Fruit fly (Drosophila melanogaster) whole organism, embryonic: ENCODE results near the gene CG31548.
A peak's percentile ranks its signal among the peaks of the same experiment; 100 is the strongest.

Experiments
- CG1024 ChIP-seq: fragments of 200-800 bp; sonication (Bioruptor generic); IDR thresholded peaks from 2 replicates; pipeline ENCODE4 v1.3.6; 2022; ENCODE audit warnings: missing biosample characterization, missing genetic modification characterization
- CG10431 ChIP-seq: fragments of 200-800 bp; sonication (Bioruptor generic); optimal IDR thresholded peaks from 3 replicates; lab custom pipeline; 2018; ENCODE audit warnings: missing biosample characterization, mild to moderate bottlenecking, missing genetic modification characterization
- CG11560 ChIP-seq: fragments of 200-800 bp; sonication (Bioruptor generic); IDR thresholded peaks from 3 replicates; pipeline ENCODE4 v1.3.6; 2022; ENCODE audit warnings: missing biosample characterization, missing genetic modification characterization
- CG12942 ChIP-seq: fragments of 200-800 bp; sonication (Bioruptor generic); optimal IDR thresholded peaks from 3 replicates; lab custom pipeline; 2016; ENCODE audit warnings: missing biosample characterization, missing genetic modification characterization
- CG13123 ChIP-seq: fragments of 200-800 bp; sonication (Bioruptor generic); optimal IDR thresholded peaks from 2 replicates; lab custom pipeline; 2016; ENCODE audit warnings: missing biosample characterization, missing genetic modification characterization
- CG13424 ChIP-seq: fragments of 200-800 bp; sonication (Bioruptor generic); optimal IDR thresholded peaks from 2 replicates; lab custom pipeline; 2019; ENCODE audit warnings: missing biosample characterization, mild to moderate bottlenecking, missing genetic modification characterization, moderate library complexity
- CG32767 ChIP-seq: fragments of 200-800 bp; sonication (Bioruptor generic); IDR thresholded peaks from 2 replicates; pipeline ENCODE4 v1.3.6; 2022; ENCODE audit warnings: missing biosample characterization, missing genetic modification characterization
- CG33213 ChIP-seq: fragments of 200-800 bp; sonication (Bioruptor generic); optimal IDR thresholded peaks from 3 replicates; lab custom pipeline; 2016; ENCODE audit warnings: missing biosample characterization, missing genetic modification characterization
- CG33557 ChIP-seq: fragments of 200-800 bp; sonication (Bioruptor generic); optimal IDR thresholded peaks from 2 replicates; lab custom pipeline; 2019; ENCODE audit warnings: missing biosample characterization, mild to moderate bottlenecking, missing genetic modification characterization, moderate library complexity
- CG3838 ChIP-seq: fragments of 200-800 bp; sonication (Bioruptor generic); optimal IDR thresholded peaks from 3 replicates; lab custom pipeline; 2016; ENCODE audit warnings: missing biosample characterization, missing genetic modification characterization
- CG4328 ChIP-seq: fragments of 200-800 bp; sonication (Bioruptor generic); optimal IDR thresholded peaks from 3 replicates; lab custom pipeline; 2017; ENCODE audit warnings: missing biosample characterization, missing genetic modification reagents, missing genetic modification characterization
- CG4424 ChIP-seq: fragments of 200-800 bp; sonication (Bioruptor generic); optimal IDR thresholded peaks from 3 replicates; lab custom pipeline; 2016; ENCODE audit warnings: missing biosample characterization, missing genetic modification characterization
- CG4854 ChIP-seq: fragments of 200-800 bp; sonication (Bioruptor generic); optimal IDR thresholded peaks from 2 replicates; lab custom pipeline; 2016; ENCODE audit warnings: missing biosample characterization, missing genetic modification characterization, inconsistent platforms
- CG5953 ChIP-seq: fragments of 200-800 bp; sonication (Bioruptor generic); IDR thresholded peaks from 2 replicates; pipeline ENCODE4 v1.3.6; 2022; ENCODE audit warnings: missing biosample characterization, missing genetic modification characterization
- CG6854 ChIP-seq: fragments of 200-800 bp; sonication (Bioruptor generic); optimal IDR thresholded peaks from 3 replicates; lab custom pipeline; 2017; ENCODE audit warnings: missing biosample characterization, mild to moderate bottlenecking, missing genetic modification characterization
- CG7357 ChIP-seq: fragments of 200-800 bp; sonication (Bioruptor generic); IDR thresholded peaks from 3 replicates; pipeline ENCODE4 v1.3.6; 2022; ENCODE audit warnings: missing biosample characterization, missing genetic modification characterization
- CG9215 ChIP-seq: fragments of 200-800 bp; sonication (Bioruptor generic); IDR thresholded peaks from 2 replicates; pipeline ENCODE4 v1.3.6; 2022; ENCODE audit warnings: missing biosample characterization, missing genetic modification characterization
- CTCF ChIP-seq: fragments of 200-800 bp; sonication (Bioruptor generic); optimal IDR thresholded peaks from 2 replicates; lab custom pipeline; 2017; ENCODE audit warnings: missing biosample characterization, mild to moderate bottlenecking, missing genetic modification characterization, moderate library complexity
- D19A ChIP-seq: fragments of 200-800 bp; optimal IDR thresholded peaks from 3 replicates; lab custom pipeline; 2019; ENCODE audit warnings: missing biosample characterization, mild to moderate bottlenecking, missing genetic modification characterization, moderate library complexity
- Doc3 ChIP-seq: fragments of 200-800 bp; sonication (Bioruptor generic); IDR thresholded peaks from 3 replicates; pipeline ENCODE4 v1.3.6; 2022; ENCODE audit warnings: missing biosample characterization, missing genetic modification characterization; ENCODE audit not compliant: partially characterized antibody
- Drgx ChIP-seq: fragments of 200-800 bp; sonication (Bioruptor generic); IDR thresholded peaks from 2 replicates; pipeline ENCODE4 v1.3.6; 2022; ENCODE audit warnings: missing biosample characterization, missing genetic modification characterization
- ERR ChIP-seq: fragments of 200-800 bp; sonication (Bioruptor generic); optimal IDR thresholded peaks from 2 replicates; lab custom pipeline; 2016; ENCODE audit warnings: missing biosample characterization, missing genetic modification characterization
- Hr3 ChIP-seq: fragments of 200-800 bp; sonication (Bioruptor generic); optimal IDR thresholded peaks from 3 replicates; lab custom pipeline; 2016; ENCODE audit warnings: missing biosample characterization, missing genetic modification characterization
- Hr51 ChIP-seq, 2 experiments: fragments of 200-800 bp; sonication (Bioruptor generic); optimal IDR thresholded peaks; 2 replicates in 1 of 2; 3 replicates in 1 of 2; lab custom pipeline; 2016 to 2018; ENCODE audit warnings: missing biosample characterization in 2 of 2, missing genetic modification characterization in 2 of 2, mild to moderate bottlenecking in 1 of 2, moderate library complexity in 1 of 2
- MBD-R2 ChIP-seq: fragments of 200-800 bp; sonication (Bioruptor generic); IDR thresholded peaks from 2 replicates; pipeline ENCODE4 v1.3.6; 2022; ENCODE audit warnings: missing biosample characterization, missing genetic modification characterization
- Meics ChIP-seq: fragments of 200-800 bp; sonication (Bioruptor generic); optimal IDR thresholded peaks from 2 replicates; lab custom pipeline; 2017; ENCODE audit warnings: missing biosample characterization, mild to moderate bottlenecking, missing genetic modification characterization
- Mes4 ChIP-seq: fragments of 200-800 bp; sonication (Bioruptor generic); optimal IDR thresholded peaks from 2 replicates; lab custom pipeline; 2016; ENCODE audit warnings: missing biosample characterization, missing genetic modification characterization
- NfI ChIP-seq: fragments of 200-800 bp; sonication (Bioruptor generic); optimal IDR thresholded peaks from 3 replicates; lab custom pipeline; 2018; ENCODE audit warnings: missing biosample characterization, mild to moderate bottlenecking, missing genetic modification characterization, moderate library complexity
- Oli ChIP-seq: fragments of 200-800 bp; sonication (Bioruptor generic); optimal IDR thresholded peaks from 2 replicates; lab custom pipeline; 2018; ENCODE audit warnings: missing biosample characterization, mild to moderate bottlenecking, missing genetic modification characterization, moderate library complexity
- ac ChIP-seq: fragments of 200-800 bp; sonication (Bioruptor generic); optimal IDR thresholded peaks from 3 replicates; lab custom pipeline; 2017; ENCODE audit warnings: missing biosample characterization, mild to moderate bottlenecking, missing genetic modification characterization
- ara ChIP-seq: fragments of 200-800 bp; sonication (Bioruptor generic); IDR thresholded peaks from 2 replicates; pipeline ENCODE4 v1.3.6; 2022; ENCODE audit warnings: missing biosample characterization, missing genetic modification characterization
- bab2 ChIP-seq: fragments of 200-800 bp; sonication (Bioruptor generic); optimal IDR thresholded peaks from 2 replicates; lab custom pipeline; 2016; ENCODE audit warnings: missing biosample characterization, missing genetic modification characterization
- cg ChIP-seq: fragments of 200-800 bp; sonication (Bioruptor generic); optimal IDR thresholded peaks from 3 replicates; lab custom pipeline; 2019; ENCODE audit warnings: missing biosample characterization, mild to moderate bottlenecking, missing genetic modification characterization, moderate library complexity
- corto ChIP-seq: fragments of 200-800 bp; sonication (Bioruptor generic); optimal IDR thresholded peaks from 2 replicates; lab custom pipeline; 2016; ENCODE audit warnings: missing biosample characterization, mild to moderate bottlenecking, missing genetic modification characterization, moderate library complexity
- ems ChIP-seq: fragments of 200-800 bp; sonication (Bioruptor generic); optimal IDR thresholded peaks from 3 replicates; lab custom pipeline; 2016; ENCODE audit warnings: missing biosample characterization, missing genetic modification characterization
- gcm2 ChIP-seq: fragments of 200-800 bp; sonication (Bioruptor generic); optimal IDR thresholded peaks from 2 replicates; lab custom pipeline; 2016; ENCODE audit warnings: missing biosample characterization, missing genetic modification characterization
- gsb ChIP-seq: fragments of 200-800 bp; sonication (Bioruptor generic); IDR thresholded peaks from 2 replicates; pipeline ENCODE4 v1.3.6; 2022; ENCODE audit warnings: missing biosample characterization, missing genetic modification characterization
- her ChIP-seq: fragments of 200-800 bp; sonication (Bioruptor generic); optimal IDR thresholded peaks from 2 replicates; lab custom pipeline; 2016; ENCODE audit warnings: missing biosample characterization, missing genetic modification characterization
- ken ChIP-seq: fragments of 200-800 bp; sonication (Bioruptor generic); IDR thresholded peaks from 3 replicates; pipeline ENCODE4 v1.3.6; 2022; ENCODE audit warnings: missing biosample characterization, missing genetic modification characterization
- lilli ChIP-seq: fragments of 200-800 bp; sonication (Bioruptor generic); optimal IDR thresholded peaks from 3 replicates; lab custom pipeline; 2016; ENCODE audit warnings: missing biosample characterization, missing genetic modification characterization
- lola ChIP-seq, 3 experiments: fragments of >200 bp in 2 of 3; fragments of 200-800 bp in 1 of 3; sonication (Bioruptor generic) in 1 of 3; optimal IDR thresholded peaks; 2 replicates each; lab custom pipeline; 2017 to 2019; ENCODE audit warnings: missing biosample characterization in 3 of 3, missing genetic modification characterization in 3 of 3, mild to moderate bottlenecking in 1 of 3, moderate library complexity in 1 of 3
- mirr ChIP-seq: fragments of 200-800 bp; sonication (Bioruptor generic); optimal IDR thresholded peaks from 3 replicates; lab custom pipeline; 2018; ENCODE audit warnings: missing biosample characterization, mild to moderate bottlenecking, missing genetic modification characterization
- oc ChIP-seq: fragments of 200-800 bp; sonication (Bioruptor generic); optimal IDR thresholded peaks from 2 replicates; lab custom pipeline; 2018; ENCODE audit warnings: missing biosample characterization, mild to moderate bottlenecking, missing genetic modification characterization, moderate library complexity
- pros ChIP-seq: fragments of 200-800 bp; sonication (Bioruptor generic); optimal IDR thresholded peaks from 3 replicates; lab custom pipeline; 2019; ENCODE audit warnings: missing biosample characterization, mild to moderate bottlenecking, missing genetic modification characterization, moderate library complexity
- repo ChIP-seq: fragments of 200-800 bp; sonication (Bioruptor generic); optimal IDR thresholded peaks from 2 replicates; lab custom pipeline; 2016; ENCODE audit warnings: missing biosample characterization, missing genetic modification characterization
- sqz ChIP-seq: fragments of 200-800 bp; sonication (Bioruptor generic); optimal IDR thresholded peaks from 3 replicates; lab custom pipeline; 2018; ENCODE audit warnings: missing biosample characterization, mild to moderate bottlenecking, missing genetic modification characterization
- stc ChIP-seq: fragments of 200-800 bp; sonication (Bioruptor generic); IDR thresholded peaks from 2 replicates; pipeline ENCODE4 v1.3.6; 2022; ENCODE audit warnings: missing biosample characterization, missing genetic modification characterization
- tgo ChIP-seq: fragments of 200-800 bp; sonication (Bioruptor generic); IDR thresholded peaks from 3 replicates; pipeline ENCODE4 v1.3.6; 2022; ENCODE audit warnings: missing biosample characterization, missing genetic modification characterization
- tll ChIP-seq, 2 experiments: fragments of 200-800 bp in 1 of 2; fragments of >200 bp in 1 of 2; sonication (Bioruptor generic) in 1 of 2; optimal IDR thresholded peaks; 2 replicates each; lab custom pipeline; 2017 to 2019; ENCODE audit warnings: missing biosample characterization in 2 of 2, missing genetic modification characterization in 2 of 2, mild to moderate bottlenecking in 1 of 2, moderate library complexity in 1 of 2
- trem ChIP-seq: fragments of 200-800 bp; optimal IDR thresholded peaks from 3 replicates; lab custom pipeline; 2019; ENCODE audit warnings: missing biosample characterization, mild to moderate bottlenecking, missing genetic modification characterization, moderate library complexity
- yki ChIP-seq: fragments of >200 bp; optimal IDR thresholded peaks from 3 replicates; lab custom pipeline; 2018

The CG31548 gene

dm6 chr3R:5660198-5660893 lies 23.7 kb upstream of the CG31548 start, which contains the start of gene Wdr33 (continued):
- no peak for TF ChIP-seq tll (GFP tag; optimal IDR thresholded peaks at IDR 0.05; lab: Kevin White, UChicago)
- TF ChIP-seq sqz (GFP tag; lab: Kevin White, UChicago), result no peak
- peak; percentile 56 for TF ChIP-seq CG13424 (tag; lab: Kevin White, UChicago)
- TF ChIP-seq CG4424 (GFP tag; lab: Kevin White, UChicago), result peak; percentile 48
- TF ChIP-seq her, result peak; percentile 1
- TF ChIP-seq CTCF (GFP tag; lab: Kevin White, UChicago), result no peak
- no peak for TF ChIP-seq CG12942
- TF ChIP-seq yki, result no peak
- TF ChIP-seq pros (GFP tag; lab: Kevin White, UChicago), result no peak
- no peak for TF ChIP-seq Mes4 (GFP tag; lab: Kevin White, UChicago)
- TF ChIP-seq Doc3 (GFP tag; lab: Robert Waterston, UW), result peak; percentile 89
- peak; percentile 64 for TF ChIP-seq cg (GFP tag; lab: Kevin White, UChicago)
- no peak for TF ChIP-seq ara
- TF ChIP-seq CG9215 (GFP tag; lab: Robert Waterston, UW), result no peak
- TF ChIP-seq CG11560, result no peak
- no peak for TF ChIP-seq CG5953 (GFP tag; lab: Robert Waterston, UW)
- no peak for TF ChIP-seq Hr51 (GFP tag; optimal IDR thresholded peaks at IDR 0.05; lab: Kevin White, UChicago)
- TF ChIP-seq CG3838 (GFP tag; lab: Kevin White, UChicago), result no peak
- no peak for TF ChIP-seq gcm2 (GFP tag; lab: Kevin White, UChicago)
- TF ChIP-seq CG32767, result no peak
- TF ChIP-seq ERR (GFP tag; lab: Kevin White, UChicago), result no peak
- 0 out of 3 replicates have a peak, but pooled peaks have one; percentile 23 for TF ChIP-seq ken (GFP tag; lab: Robert Waterston, UW)
- TF ChIP-seq lilli (GFP tag; lab: Kevin White, UChicago), result peak; percentile 22
- peak; percentile 45 for TF ChIP-seq corto (GFP tag; lab: Kevin White, UChicago)
- no peak for TF ChIP-seq tgo (GFP tag; lab: Robert Waterston, UW)
- no peak for TF ChIP-seq CG10431 (GFP tag; lab: Kevin White, UChicago)
- no peak for TF ChIP-seq CG13123
- TF ChIP-seq CG33557 (GFP tag; lab: Kevin White, UChicago), result no peak
- TF ChIP-seq CG6854 (GFP tag; lab: Kevin White, UChicago), result no peak
- peak; percentile 34 for TF ChIP-seq Meics (GFP tag; lab: Kevin White, UChicago)
- no peak for TF ChIP-seq ems (GFP tag; lab: Kevin White, UChicago)
- TF ChIP-seq bab2 (GFP tag; lab: Kevin White, UChicago), result no peak
- no peak for TF ChIP-seq CG4854 (GFP tag; lab: Kevin White, UChicago)
- TF ChIP-seq CG1024 (GFP tag; lab: Robert Waterston, UW), result no peak
- no peak for TF ChIP-seq stc
- TF ChIP-seq Oli (tag; lab: Kevin White, UChicago), result peak; percentile 48
- no peak for TF ChIP-seq D19A
- no peak for TF ChIP-seq mirr
- peak; percentile 18; the same call in 1 of the 2 replicates for TF ChIP-seq Drgx
- TF ChIP-seq trem (tag; lab: Kevin White, UChicago), result peak; percentile 15
- TF ChIP-seq CG33213 (GFP tag; lab: Kevin White, UChicago), result no peak
- TF ChIP-seq ac (GFP tag; lab: Kevin White, UChicago), result no peak
- peak; percentile 49 for TF ChIP-seq Hr3 (GFP tag; lab: Kevin White, UChicago)
- TF ChIP-seq NfI (GFP tag; lab: Kevin White, UChicago), result peak; percentile 26
- TF ChIP-seq CG4328, result no peak
- no peak for TF ChIP-seq repo (GFP tag; lab: Kevin White, UChicago)
- TF ChIP-seq gsb (GFP tag; lab: Robert Waterston, UW), result no peak
- TF ChIP-seq oc (tag; lab: Kevin White, UChicago), result no peak
- peak in 1 of 3 experiments; percentile 56 for TF ChIP-seq lola (GFP tag; optimal IDR thresholded peaks at IDR 0.05; lab: Kevin White, UChicago)
- TF ChIP-seq MBD-R2, result peak; percentile 51
- TF ChIP-seq CG7357 (GFP tag; lab: Robert Waterston, UW), result no peak
